Fruit fly (Drosophila melanogaster) whole organism, wandering third instar larva: Measurements from ENCODE around the gene CG33543.

ENCODE experiments used
- Abd-B ChIP-seq: fragments of >200 bp; optimal IDR thresholded peaks from 2 replicates; lab custom pipeline; 2017; ENCODE audit warnings: missing biosample characterization, missing genetic modification characterization
- CG9705 ChIP-seq: fragments of 200-800 bp; sonication (Bioruptor generic); optimal IDR thresholded peaks from 2 replicates; lab custom pipeline; 2018; ENCODE audit warnings: missing biosample characterization, mild to moderate bottlenecking, missing genetic modification characterization
- CrebA ChIP-seq: fragments of 200-800 bp; sonication (Bioruptor generic); optimal IDR thresholded peaks from 2 replicates; lab custom pipeline; 2016; ENCODE audit warnings: missing biosample characterization, mild to moderate bottlenecking, missing genetic modification characterization, borderline replicate concordance
- Dfd ChIP-seq: fragments of >200 bp; optimal IDR thresholded peaks from 2 replicates; lab custom pipeline; 2017; ENCODE audit warnings: missing biosample characterization, missing genetic modification characterization
- GATAd ChIP-seq: sonication (Bioruptor generic); optimal IDR thresholded peaks from 2 replicates; lab custom pipeline; 2016; ENCODE audit warnings: missing biosample characterization, missing genetic modification characterization
- HLH106 ChIP-seq: fragments of 200-800 bp; optimal IDR thresholded peaks from 3 replicates; lab custom pipeline; 2019; ENCODE audit warnings: missing biosample characterization, mild to moderate bottlenecking, missing genetic modification characterization, moderate library complexity
- Hnf4 ChIP-seq: fragments of 200-800 bp; sonication (Bioruptor generic); optimal IDR thresholded peaks from 2 replicates; lab custom pipeline; 2016; ENCODE audit warnings: missing biosample characterization, mild to moderate bottlenecking, missing genetic modification characterization
- Hr78 ChIP-seq: fragments of >200 bp; optimal IDR thresholded peaks from 2 replicates; lab custom pipeline; 2017; ENCODE audit warnings: missing biosample characterization, missing genetic modification characterization
- Hr83 ChIP-seq: fragments of 200-300 bp; sonication (Bioruptor generic); optimal IDR thresholded peaks from 2 replicates; lab custom pipeline; 2016; ENCODE audit warnings: missing biosample characterization, mild to moderate bottlenecking, missing genetic modification characterization, moderate library complexity; ENCODE audit not compliant: poor library complexity, severe bottlenecking
- Jra ChIP-seq: sonication (Bioruptor generic); optimal IDR thresholded peaks from 2 replicates; lab custom pipeline; 2016; ENCODE audit warnings: missing biosample characterization, missing genetic modification characterization
- Mio ChIP-seq: sonication (Bioruptor generic); optimal IDR thresholded peaks from 2 replicates; lab custom pipeline; 2016; ENCODE audit warnings: missing biosample characterization, missing genetic modification characterization
- Myc ChIP-seq: fragments of >200 bp; optimal IDR thresholded peaks from 2 replicates; lab custom pipeline; 2017
- N ChIP-seq: fragments of >200 bp; optimal IDR thresholded peaks from 2 replicates; lab custom pipeline; 2018; ENCODE audit warnings: missing biosample characterization, missing external identifiers, missing genetic modification characterization
- Rel ChIP-seq, 2 experiments: fragments of 200-800 bp; sonication (Bioruptor generic) in 1 of 2; optimal IDR thresholded peaks; 2 replicates in 1 of 2; 3 replicates in 1 of 2; lab custom pipeline; 2016 to 2019; ENCODE audit warnings: mild to moderate bottlenecking in 2 of 2, missing biosample characterization in 2 of 2, missing genetic modification characterization in 2 of 2, moderate library complexity in 1 of 2
- Sp1 ChIP-seq: fragments of 200-800 bp; sonication (Bioruptor generic); optimal IDR thresholded peaks from 3 replicates; lab custom pipeline; 2019; ENCODE audit warnings: missing biosample characterization, mild to moderate bottlenecking, missing genetic modification characterization, moderate library complexity
- Vsx2 ChIP-seq: fragments of 200-300, 225-300 bp; sonication (Bioruptor generic); optimal IDR thresholded peaks from 2 replicates; lab custom pipeline; 2018; ENCODE audit warnings: missing biosample characterization, missing genetic modification characterization; ENCODE audit not compliant: partially characterized antibody
- br ChIP-seq: fragments of 200-800 bp; sonication (Bioruptor generic); optimal IDR thresholded peaks from 2 replicates; lab custom pipeline; 2016; ENCODE audit warnings: missing biosample characterization, missing genetic modification characterization
- brk ChIP-seq: fragments of 200-800 bp; sonication (Bioruptor generic); optimal IDR thresholded peaks from 2 replicates; lab custom pipeline; 2016; ENCODE audit warnings: missing biosample characterization, mild to moderate bottlenecking, missing genetic modification characterization
- dl ChIP-seq, 2 experiments: fragments of 175-275, 200-275 bp in 1 of 2; fragments of 200-275 bp in 1 of 2; sonication (Bioruptor generic); optimal IDR thresholded peaks; lab custom pipeline; 2018; ENCODE audit warnings: mild to moderate bottlenecking in 2 of 2, missing biosample characterization in 2 of 2, missing genetic modification characterization in 2 of 2, moderate library complexity in 2 of 2; ENCODE audit not compliant: partially characterized antibody in 2 of 2, insufficient read depth in 1 of 2
- dsf ChIP-seq: sonication (Bioruptor generic); optimal IDR thresholded peaks from 2 replicates; lab custom pipeline; 2016; ENCODE audit warnings: missing biosample characterization, missing genetic modification characterization, borderline replicate concordance
- ey ChIP-seq: fragments of 200-800 bp; sonication (Bioruptor generic); optimal IDR thresholded peaks from 2 replicates; lab custom pipeline; 2016; ENCODE audit warnings: missing biosample characterization, missing genetic modification characterization
- foxo ChIP-seq, 2 experiments: fragments of 200-800 bp; sonication (Bioruptor generic); optimal IDR thresholded peaks; 2 replicates in 1 of 2; 3 replicates in 1 of 2; lab custom pipeline; 2016 to 2017; ENCODE audit warnings: missing biosample characterization in 2 of 2, missing genetic modification characterization in 2 of 2
- fru ChIP-seq: fragments of 200-800 bp; sonication (Bioruptor generic); optimal IDR thresholded peaks from 3 replicates; lab custom pipeline; 2016; ENCODE audit warnings: missing biosample characterization, mild to moderate bottlenecking, missing genetic modification characterization
- h ChIP-seq: fragments of 200-800 bp; sonication (Bioruptor generic); optimal IDR thresholded peaks from 3 replicates; lab custom pipeline; 2016; ENCODE audit warnings: missing biosample characterization, mild to moderate bottlenecking, missing genetic modification characterization
- jim ChIP-seq: fragments of 175-275, 200-325 bp; sonication (Bioruptor generic); optimal IDR thresholded peaks from 2 replicates; lab custom pipeline; 2016; ENCODE audit warnings: missing biosample characterization, mild to moderate bottlenecking, missing genetic modification characterization
- psq ChIP-seq: fragments of 200-800 bp; sonication (Bioruptor generic); optimal IDR thresholded peaks from 3 replicates; lab custom pipeline; 2017; ENCODE audit warnings: missing biosample characterization, mild to moderate bottlenecking, missing genetic modification characterization, moderate library complexity
- rgr ChIP-seq: fragments of 200-800 bp; sonication (Bioruptor generic); optimal IDR thresholded peaks from 3 replicates; lab custom pipeline; 2016; ENCODE audit warnings: missing biosample characterization, mild to moderate bottlenecking, missing genetic modification characterization
- sage ChIP-seq: fragments of 200-800 bp; sonication (Bioruptor generic); optimal IDR thresholded peaks from 2 replicates; lab custom pipeline; 2016; ENCODE audit warnings: missing biosample characterization, mild to moderate bottlenecking, missing genetic modification characterization
- sv ChIP-seq: fragments of 200-800 bp; sonication (Bioruptor generic); optimal IDR thresholded peaks from 3 replicates; lab custom pipeline; 2016; ENCODE audit warnings: missing biosample characterization, missing genetic modification characterization
- tai ChIP-seq: sonication (Bioruptor generic); optimal IDR thresholded peaks from 2 replicates; lab custom pipeline; 2016; ENCODE audit warnings: missing biosample characterization, missing genetic modification characterization
- woc ChIP-seq: sonication (Bioruptor generic); optimal IDR thresholded peaks from 2 replicates; lab custom pipeline; 2016; ENCODE audit warnings: missing biosample characterization, mild to moderate bottlenecking, missing genetic modification characterization

CG33543 gene

DNA sequence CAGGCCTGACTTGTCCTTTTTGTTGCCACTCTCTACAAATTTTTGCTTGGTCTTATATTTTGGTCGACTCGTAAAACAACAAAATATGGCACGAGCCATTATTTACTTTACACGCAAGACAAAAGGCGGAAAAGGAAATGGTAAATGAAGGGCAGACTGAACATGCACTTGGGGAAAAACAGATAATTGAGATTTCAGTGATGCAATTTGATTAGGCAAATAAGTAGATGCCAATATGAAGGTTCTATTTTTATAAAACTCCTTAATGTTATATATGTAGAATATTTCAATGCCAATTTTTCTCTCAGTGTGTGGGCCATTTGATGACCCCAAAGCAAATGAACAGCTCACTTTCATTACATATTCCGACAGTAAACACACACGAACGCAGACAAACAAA lies 9.1 kb upstream of the CG33543 start:
- no peak for TF ChIP-seq ey (GFP tag; lab: Kevin White, UChicago)

- TF ChIP-seq h (GFP tag; lab: Kevin White, UChicago) (no peak), fru (GFP tag; lab: Kevin White, UChicago) (no peak), Myc (no peak), sage (no peak), CG9705 (GFP tag; lab: Kevin White, UChicago) (no peak), dsf (GFP tag; lab: Kevin White, UChicago) (no peak), tai (GFP tag; lab: Kevin White, UChicago) (no peak), psq (GFP tag; lab: Kevin White, UChicago) (no peak), CrebA (GFP tag; lab: Kevin White, UChicago) (no peak), N (GFP tag; lab: Kevin White, UChicago) (no peak), brk (GFP tag; lab: Kevin White, UChicago) (no peak), Hnf4 (GFP tag; lab: Kevin White, UChicago) (no peak), Hr78 (GFP tag; lab: Kevin White, UChicago) (no peak), ey (GFP tag; lab: Kevin White, UChicago) (no peak), Sp1 (no peak), GATAd (GFP tag; lab: Kevin White, UChicago) (no peak), br (no peak)
These were observed 7.8 kb upstream of the CG33543 start for dm6 chr2L:2013836-2014434.

dm6 chr2L:2013057-2013456 lies 6.9 kb upstream of the CG33543 start:
- TF ChIP-seq N (GFP tag; lab: Kevin White, UChicago) (no peak), Abd-B (GFP tag; lab: Kevin White, UChicago) (no peak), GATAd (GFP tag; lab: Kevin White, UChicago) (no peak), dl (GFP tag; optimal IDR thresholded peaks at IDR 0.05; lab: Kevin White, UChicago; ENCODE audit: insufficient read depth in 1 of 2, partially characterized antibody in 2 of 2) (no peak), woc (GFP tag; lab: Kevin White, UChicago) (no peak), HLH106 (tag; lab: Kevin White, UChicago) (no peak), sv (no peak), rgr (no peak)
- TF ChIP-seq, all 38 proteins: peak for 0

dm6 chr2L:2011430-2011829 lies 5.3 kb upstream of the CG33543 start:
- TF ChIP-seq foxo (GFP tag; optimal IDR thresholded peaks at IDR 0.05; lab: Kevin White, UChicago): no peak
- TF ChIP-seq CG9705 (GFP tag; lab: Kevin White, UChicago): no peak
- TF ChIP-seq Dfd (GFP tag; lab: Kevin White, UChicago): no peak
- TF ChIP-seq Mio (GFP tag; lab: Kevin White, UChicago): no peak
- TF ChIP-seq, all 38 proteins: peak for 0

DNA sequence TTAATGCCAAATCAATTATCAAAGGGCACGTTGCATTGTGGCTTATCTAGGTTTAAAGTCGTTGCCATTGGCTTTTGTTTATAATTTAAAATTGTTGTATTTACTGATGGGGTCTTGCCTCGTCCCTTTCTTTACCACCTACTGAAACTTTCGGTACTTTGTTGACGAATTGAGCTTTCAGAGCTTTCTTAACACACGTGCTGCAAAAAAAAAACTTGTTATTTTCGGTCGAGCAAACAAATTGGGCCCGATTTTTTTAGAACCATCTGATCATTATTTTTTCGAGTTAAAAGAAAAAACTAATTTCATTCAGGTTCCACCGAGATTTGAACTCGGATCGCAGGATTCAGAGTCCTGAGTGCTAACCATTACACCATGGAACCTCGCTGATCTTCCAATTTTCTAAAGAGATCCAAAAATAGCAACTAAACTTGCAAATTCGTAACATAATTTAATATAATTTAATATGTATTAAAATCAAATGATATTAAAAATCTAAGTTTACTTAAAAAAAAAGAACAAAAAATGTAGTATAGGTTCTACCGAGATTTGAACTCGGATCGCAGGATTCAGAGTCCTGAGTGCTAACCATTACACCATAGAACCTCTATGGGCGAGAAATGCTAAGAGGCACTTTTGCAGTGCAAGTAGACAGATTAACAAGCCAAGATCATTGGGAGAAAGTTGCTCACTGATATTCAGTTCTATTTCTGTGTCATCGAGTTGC lies 4.4 kb upstream of the CG33543 start:
- no peak for TF ChIP-seq Jra (GFP tag; lab: Kevin White, UChicago)
- peak; percentile 1 for TF ChIP-seq Hnf4 (GFP tag; lab: Kevin White, UChicago)

DNA sequence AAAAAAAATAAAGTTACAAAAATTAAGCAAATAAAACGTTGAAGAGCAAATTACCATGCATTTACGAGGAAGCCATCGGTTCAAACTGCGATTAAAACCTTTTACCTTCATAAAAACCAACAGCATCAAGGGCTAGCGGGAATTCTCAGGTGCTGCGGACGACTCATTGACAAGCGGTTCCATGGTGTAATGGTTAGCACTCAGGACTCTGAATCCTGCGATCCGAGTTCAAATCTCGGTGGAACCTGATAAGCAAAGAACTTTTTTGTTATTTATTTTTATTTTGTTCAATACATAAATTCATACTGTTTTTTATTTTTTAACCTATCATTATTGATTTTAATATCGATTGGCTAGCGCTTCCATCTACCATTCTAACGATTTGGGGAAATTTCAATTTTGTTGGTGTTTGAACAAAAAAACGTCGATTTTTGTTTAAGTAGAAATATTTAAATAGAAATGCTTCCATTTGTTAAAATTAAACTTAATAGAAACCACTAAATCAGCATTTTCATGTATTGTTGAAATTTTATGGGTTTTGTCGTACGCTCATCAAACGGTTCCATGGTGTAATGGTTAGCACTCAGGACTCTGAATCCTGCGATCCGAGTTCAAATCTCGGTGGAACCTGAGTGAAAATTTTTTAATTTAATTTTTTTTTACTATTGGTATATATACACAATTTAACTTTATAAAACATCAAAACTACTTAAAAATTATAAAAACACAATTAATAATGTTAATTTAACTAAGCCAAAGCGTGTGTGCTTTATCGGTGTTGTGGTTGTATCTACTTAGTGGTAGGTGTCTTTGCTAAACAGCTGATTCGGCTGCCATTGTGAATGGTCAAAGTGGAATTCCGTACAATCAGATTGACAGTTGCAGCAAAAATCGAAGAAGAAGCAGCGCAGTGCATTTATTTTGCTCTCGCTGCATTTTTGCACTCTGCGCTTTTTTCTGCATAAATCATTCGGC lies 3.2 kb upstream of the CG33543 start, which contains the start of gene CG4238:
TSS of gene CG4238 (plus strand) at position 880 of the 975 bp plus-strand sequence.
- TF ChIP-seq woc (GFP tag; lab: Kevin White, UChicago) (no peak), CrebA (GFP tag; lab: Kevin White, UChicago) (peak; percentile 72), Hr78 (GFP tag; lab: Kevin White, UChicago) (no peak), rgr (no peak), Hr83 (GFP tag; lab: Kevin White, UChicago) (no peak), brk (GFP tag; lab: Kevin White, UChicago) (peak; percentile 13), sage (peak; percentile 12), Vsx2 (no peak), psq (GFP tag; lab: Kevin White, UChicago) (no peak), tai (GFP tag; lab: Kevin White, UChicago) (no peak), jim (GFP tag; lab: Kevin White, UChicago) (no peak), Rel (GFP tag; optimal IDR thresholded peaks at IDR 0.05; lab: Kevin White, UChicago) (no peak), Rel (tag; optimal IDR thresholded peaks at IDR 0.05; lab: Kevin White, UChicago) (peak; percentile 39), CG9705 (GFP tag; lab: Kevin White, UChicago) (no peak), Myc (no peak), Abd-B (GFP tag; lab: Kevin White, UChicago) (no peak)
